Fruit fly (Drosophila melanogaster) whole organism, larva: ENCODE results near the gene CG44174.

ENCODE experiments used
- noc ChIP-seq: fragments of 200-800 bp; sonication (Bioruptor generic); optimal IDR thresholded peaks from 3 replicates; lab custom pipeline; 2019; ENCODE audit warnings: missing biosample characterization, mild to moderate bottlenecking, missing genetic modification characterization, moderate library complexity

The CG44174 gene

DNA sequence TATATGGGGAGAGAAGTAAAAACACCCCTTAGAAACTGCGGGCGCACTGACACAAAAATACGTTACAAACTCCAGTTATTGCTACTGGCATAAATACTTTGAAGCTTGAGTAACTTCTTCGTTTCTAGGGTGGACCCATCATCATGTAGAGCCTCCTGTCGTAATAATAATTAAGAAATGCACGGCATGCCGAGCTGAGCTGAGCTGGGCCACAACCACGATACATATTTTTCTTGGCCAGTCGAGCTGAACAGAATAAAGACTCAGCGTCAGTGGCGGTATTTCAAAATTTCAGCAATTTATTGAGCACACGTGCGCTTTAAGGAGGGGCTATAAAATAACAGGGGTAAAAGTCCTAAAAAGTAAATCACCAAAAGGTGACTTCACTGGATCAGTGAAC, 21.0 kb upstream of the CG44174 start:
- TF ChIP-seq noc (tag; lab: Kevin White, UChicago): no peak

DNA sequence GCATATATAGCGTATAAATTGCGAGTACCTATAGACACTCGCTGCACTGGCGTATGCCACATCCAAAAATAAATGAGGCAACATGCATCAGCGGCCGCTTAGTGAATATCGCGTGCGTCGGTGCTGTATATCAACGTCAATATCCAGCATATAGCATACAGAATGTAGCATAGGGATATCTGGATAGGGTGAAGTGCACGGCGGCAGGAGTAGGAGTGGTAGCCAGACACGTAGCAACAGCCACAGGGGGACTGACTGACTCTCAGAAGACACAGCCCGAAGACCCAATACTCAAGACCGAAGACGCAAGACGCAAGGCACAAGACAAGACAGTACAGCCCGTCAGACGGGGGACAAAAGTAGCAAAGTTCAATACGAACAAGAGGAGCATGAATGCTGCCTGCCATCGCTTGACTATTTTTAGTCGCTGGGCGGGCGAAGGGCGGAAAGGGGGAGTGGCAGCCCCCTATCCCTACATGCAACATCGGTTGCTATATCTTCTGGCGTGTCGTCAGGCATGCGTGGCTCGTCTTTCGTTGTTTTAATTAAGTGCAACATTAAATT, 19.8 kb upstream of the CG44174 start:
- no peak for TF ChIP-seq noc (tag; lab: Kevin White, UChicago)

- TF ChIP-seq noc (tag; lab: Kevin White, UChicago): no peak
Measured at dm6 chr3R:19314283-19314682, 16.8 kb upstream of the CG44174 start.

- no peak for TF ChIP-seq noc (tag; lab: Kevin White, UChicago)
Measured at dm6 chr3R:19313200-19313599, 15.7 kb upstream of the CG44174 start.

DNA sequence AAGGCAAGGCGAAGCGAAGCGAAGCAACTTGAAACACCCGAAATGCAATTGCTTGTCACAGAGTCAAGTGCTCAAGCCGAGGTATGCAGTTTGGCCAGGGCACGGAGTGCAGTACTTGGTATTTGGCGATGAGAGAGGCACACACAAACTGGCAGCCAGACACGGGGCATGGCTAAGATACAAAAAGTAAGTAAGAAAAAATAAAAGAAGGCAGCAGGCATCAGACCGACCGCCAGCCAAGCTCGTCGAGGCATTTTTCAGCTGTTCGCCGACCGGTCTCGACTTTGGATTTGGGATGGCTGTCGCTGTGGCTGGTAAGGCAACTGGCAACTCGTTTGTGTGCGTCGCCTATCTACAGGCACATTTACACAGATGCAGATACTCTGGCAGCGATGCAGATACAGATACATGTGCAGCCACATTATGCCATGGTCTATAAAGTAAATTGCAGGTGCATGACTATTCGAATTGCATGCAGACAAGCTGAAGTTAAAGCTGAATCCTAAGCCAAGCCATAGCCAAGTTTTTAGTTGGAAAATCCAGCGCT, 14.9 kb upstream of the CG44174 start:
- TF ChIP-seq noc (tag; lab: Kevin White, UChicago): no peak

dm6 chr3R:19310352-19311055, 13.0 kb upstream of the CG44174 start:
- TF ChIP-seq noc (tag; lab: Kevin White, UChicago): no peak

- no peak for TF ChIP-seq noc (tag; lab: Kevin White, UChicago)
Measured at dm6 chr3R:19308770-19309503, 11.4 kb upstream of the CG44174 start.

DNA sequence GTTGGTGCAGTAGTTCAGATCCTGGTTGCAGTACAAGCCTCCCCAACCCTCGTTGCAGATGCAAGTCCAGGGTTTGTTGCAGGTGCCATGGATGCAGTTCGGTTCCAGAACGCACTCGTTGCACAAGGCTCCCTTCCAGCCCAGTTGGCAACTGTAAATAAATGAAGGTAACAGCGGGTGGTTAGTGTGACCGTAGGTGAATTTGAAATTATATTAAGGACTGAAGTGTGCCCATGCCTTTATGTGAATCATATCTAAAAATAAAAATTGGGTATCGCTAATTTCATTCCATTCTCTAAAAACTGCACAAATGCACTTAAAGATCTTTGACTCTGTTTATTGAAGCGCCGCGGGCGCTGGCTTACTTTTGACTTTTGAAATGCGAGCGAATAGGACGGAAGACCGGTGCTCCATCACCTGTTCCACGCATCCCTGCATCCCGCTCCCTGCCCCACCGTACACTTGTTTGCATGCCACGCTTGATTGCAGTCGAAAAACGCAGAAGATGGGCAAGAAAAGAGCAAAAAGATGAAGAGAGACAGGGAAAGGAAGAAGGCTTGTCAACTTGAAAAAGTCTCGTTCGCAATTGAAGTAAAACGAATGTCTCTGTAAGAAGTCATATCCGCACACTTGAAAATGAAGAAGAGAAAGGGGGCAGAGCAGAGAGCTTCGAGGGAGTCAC, 9.1 kb upstream of the CG44174 start:
- no peak for TF ChIP-seq noc (tag; lab: Kevin White, UChicago)

dm6 chr3R:19299742-19300395, 2.4 kb upstream of the CG44174 start:
- TF ChIP-seq noc (tag; lab: Kevin White, UChicago): no peak

dm6 chr3R:19298202-19298601, 707 bp upstream of the CG44174 start:
- no peak for TF ChIP-seq noc (tag; lab: Kevin White, UChicago)

DNA sequence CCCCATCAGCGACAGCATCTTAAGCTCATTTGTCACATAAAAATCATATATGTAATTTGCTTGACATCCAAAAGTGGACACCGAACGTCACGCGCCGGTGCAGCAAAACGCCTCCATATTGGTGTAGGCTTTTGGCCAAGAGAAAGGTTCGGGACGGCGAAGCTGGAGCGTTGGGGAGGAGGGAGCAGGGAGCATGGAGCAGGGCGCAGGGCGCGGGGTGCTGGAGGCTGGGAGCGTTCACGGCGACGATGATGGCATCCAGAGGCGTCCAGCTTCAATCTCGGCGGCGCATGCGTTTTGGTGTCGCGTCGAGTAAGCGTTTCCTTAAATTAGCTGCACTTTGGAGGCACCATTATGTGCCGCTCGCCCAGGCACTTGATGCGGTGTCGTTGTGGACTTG, 3.6 kb downstream of the CG44174 start:
- no peak for TF ChIP-seq noc (tag; lab: Kevin White, UChicago)

dm6 chr3R:19292971-19293370, 4.5 kb downstream of the CG44174 start:
- no peak for TF ChIP-seq noc (tag; lab: Kevin White, UChicago)

- no peak for TF ChIP-seq noc (tag; lab: Kevin White, UChicago)
Measured at dm6 chr3R:19287693-19288092, 9.8 kb downstream of the CG44174 start.

DNA sequence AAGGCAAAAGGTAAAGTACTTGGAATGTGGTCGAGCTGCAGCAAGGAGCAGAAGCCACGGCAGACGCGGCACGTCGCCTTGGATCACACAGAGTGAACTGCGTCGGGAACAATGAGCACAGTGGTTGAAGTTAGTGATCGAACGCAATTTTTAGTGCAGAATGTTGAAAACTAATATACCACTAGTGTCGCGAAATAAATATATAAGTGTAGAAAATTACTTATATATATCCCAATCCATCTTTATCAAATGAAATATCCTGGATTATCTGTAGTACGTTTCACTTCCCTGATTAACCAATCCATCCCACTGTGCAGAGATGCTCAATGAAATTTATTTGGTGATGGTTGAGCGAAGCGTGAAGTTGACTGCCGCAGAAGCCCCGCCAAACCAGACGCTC, 11.0 kb downstream of the CG44174 start:
- no peak for TF ChIP-seq noc (tag; lab: Kevin White, UChicago)

DNA sequence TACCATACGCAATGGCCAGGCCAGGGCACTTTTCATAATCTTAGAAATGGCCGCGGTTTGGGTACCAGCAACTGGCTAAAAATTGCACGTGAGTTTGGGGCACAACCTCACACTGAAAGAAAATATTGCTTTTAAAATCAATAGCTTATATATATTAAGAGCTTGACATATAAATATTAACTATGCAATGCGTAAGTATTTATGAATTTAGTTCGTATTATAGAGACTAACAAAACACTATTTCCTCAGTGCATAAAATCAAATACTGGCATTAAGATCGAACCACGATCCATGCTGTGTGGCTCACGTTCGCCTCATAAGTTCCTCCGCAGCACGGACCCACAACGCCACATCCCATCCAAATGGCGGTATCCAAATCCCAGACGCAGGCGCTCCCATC, 14.0 kb downstream of the CG44174 start:
- TF ChIP-seq noc (tag; lab: Kevin White, UChicago): no peak
